Worm (Caenorhabditis elegans) whole organism, L1 larva: Measurements from ENCODE around the gene wdr-20.
A peak's percentile ranks its signal among the peaks of the same experiment; 100 is the strongest.

ENCODE experiments used
- ceh-82 ChIP-seq, 3 experiments: fragments of 150-350 bp in 1 of 3; sonication (generic microtip) in 2 of 3; optimal IDR thresholded peaks; 2 replicates each; lab custom pipeline; 2014 to 2017; ENCODE audit warnings: missing biosample characterization in 3 of 3, missing genetic modification characterization in 3 of 3
- unc-62 ChIP-seq: fragments of 150-350 bp; optimal IDR thresholded peaks from 2 replicates; lab custom pipeline; 2014; ENCODE audit warnings: missing biosample characterization, missing genetic modification reagents, missing genetic modification characterization

ce11 chrV:10174632-10175075, 40.7 kb upstream of the wdr-20 start:
- TF ChIP-seq ceh-82 (tag; optimal IDR thresholded peaks at IDR 0.05; lab: Kevin White, UChicago) (peak; percentile 44 to 81 (median 54)), unc-62 (GFP tag; lab: Kevin White, UChicago) (no peak)
